Fruit fly (Drosophila melanogaster) whole organism, embryonic: ENCODE measurements around the gene obst-B.
A peak's percentile ranks its signal among the peaks of the same experiment; 100 is the strongest.

Experiments used
- Ada2b ChIP-seq: fragments of 200-800 bp; sonication (Bioruptor generic); IDR thresholded peaks from 2 replicates; pipeline ENCODE4 v1.3.6; 2022; ENCODE audit warnings: missing biosample characterization, missing genetic modification characterization
- Atf6 ChIP-seq: fragments of 200-800 bp; sonication (Bioruptor generic); IDR thresholded peaks from 2 replicates; pipeline ENCODE4 v1.3.6; 2022; ENCODE audit warnings: missing biosample characterization, missing genetic modification characterization
- B-H2 ChIP-seq: fragments of 200-800 bp; sonication (Bioruptor generic); optimal IDR thresholded peaks from 2 replicates; lab custom pipeline; 2018; ENCODE audit warnings: missing biosample characterization, mild to moderate bottlenecking, missing genetic modification characterization
- Bdp1 ChIP-seq: fragments of 200-800 bp; sonication (Bioruptor generic); optimal IDR thresholded peaks from 3 replicates; lab custom pipeline; 2016; ENCODE audit warnings: missing biosample characterization, missing genetic modification characterization
- Bgb ChIP-seq: fragments of 200-800 bp; sonication (Bioruptor generic); IDR thresholded peaks from 2 replicates; pipeline ENCODE4 v1.3.6; 2022; ENCODE audit warnings: missing biosample characterization, missing genetic modification characterization; ENCODE audit not compliant: partially characterized antibody
- C15 ChIP-seq: fragments of 200-800 bp; sonication (Bioruptor generic); IDR thresholded peaks from 3 replicates; pipeline ENCODE4 v1.3.6; 2022; ENCODE audit warnings: missing biosample characterization, missing genetic modification characterization
- CG10565 ChIP-seq: fragments of 200-800 bp; sonication (Bioruptor generic); optimal IDR thresholded peaks from 3 replicates; lab custom pipeline; 2016; ENCODE audit warnings: missing biosample characterization, mild to moderate bottlenecking, missing genetic modification characterization
- CG12744 ChIP-seq: fragments of 200-800 bp; sonication (Bioruptor generic); optimal IDR thresholded peaks from 2 replicates; lab custom pipeline; 2016; ENCODE audit warnings: missing biosample characterization, missing genetic modification characterization
- CG12769 ChIP-seq: fragments of 200-800 bp; sonication (Bioruptor generic); optimal IDR thresholded peaks from 2 replicates; lab custom pipeline; 2019; ENCODE audit warnings: missing biosample characterization, mild to moderate bottlenecking, missing genetic modification characterization, moderate library complexity
- CG14710 ChIP-seq: fragments of 200-800 bp; sonication (Bioruptor generic); optimal IDR thresholded peaks from 3 replicates; lab custom pipeline; 2019; ENCODE audit warnings: missing biosample characterization, mild to moderate bottlenecking, missing genetic modification characterization, moderate library complexity
- CG15011 ChIP-seq: fragments of 200-800 bp; sonication (Bioruptor generic); optimal IDR thresholded peaks from 3 replicates; lab custom pipeline; 2018; ENCODE audit warnings: missing biosample characterization, mild to moderate bottlenecking, missing genetic modification characterization
- CG15073 ChIP-seq: fragments of 200-800 bp; sonication (Bioruptor generic); optimal IDR thresholded peaks from 2 replicates; lab custom pipeline; 2016; ENCODE audit warnings: missing biosample characterization, missing genetic modification characterization
- CG15601 ChIP-seq: fragments of 200-800 bp; sonication (Bioruptor generic); optimal IDR thresholded peaks from 3 replicates; lab custom pipeline; 2019; ENCODE audit warnings: missing biosample characterization, mild to moderate bottlenecking, missing genetic modification characterization, moderate library complexity
- CG17568 ChIP-seq: fragments of 200-800 bp; sonication (Bioruptor generic); optimal IDR thresholded peaks from 2 replicates; lab custom pipeline; 2018; ENCODE audit warnings: missing biosample characterization, mild to moderate bottlenecking, missing genetic modification characterization, moderate library complexity
- CG3281 ChIP-seq: fragments of 200-800 bp; sonication (Bioruptor generic); optimal IDR thresholded peaks from 3 replicates; lab custom pipeline; 2017; ENCODE audit warnings: missing biosample characterization, mild to moderate bottlenecking, missing genetic modification characterization
- CG3847 ChIP-seq: fragments of 200-800 bp; sonication (Bioruptor generic); IDR thresholded peaks from 2 replicates; pipeline ENCODE4 v1.3.6; 2022; ENCODE audit warnings: missing biosample characterization, missing genetic modification characterization
- CG6791 ChIP-seq: fragments of 200-800 bp; sonication (Bioruptor generic); IDR thresholded peaks from 3 replicates; pipeline ENCODE4 v1.3.6; 2022; ENCODE audit warnings: missing biosample characterization, missing genetic modification characterization; ENCODE audit not compliant: partially characterized antibody
- CG7271 ChIP-seq: fragments of 200-800 bp; sonication (Bioruptor generic); optimal IDR thresholded peaks from 2 replicates; lab custom pipeline; 2018; ENCODE audit warnings: missing biosample characterization, mild to moderate bottlenecking, missing genetic modification characterization, moderate library complexity
- CTCF ChIP-seq: fragments of 200-800 bp; sonication (Bioruptor generic); optimal IDR thresholded peaks from 2 replicates; lab custom pipeline; 2017; ENCODE audit warnings: missing biosample characterization, mild to moderate bottlenecking, missing genetic modification characterization, moderate library complexity
- Doc3 ChIP-seq: fragments of 200-800 bp; sonication (Bioruptor generic); IDR thresholded peaks from 3 replicates; pipeline ENCODE4 v1.3.6; 2022; ENCODE audit warnings: missing biosample characterization, missing genetic modification characterization; ENCODE audit not compliant: partially characterized antibody
- ERR ChIP-seq: fragments of 200-800 bp; sonication (Bioruptor generic); optimal IDR thresholded peaks from 2 replicates; lab custom pipeline; 2016; ENCODE audit warnings: missing biosample characterization, missing genetic modification characterization
- Ets65A ChIP-seq: fragments of 200-800 bp; sonication (Bioruptor generic); peaks from one replicate; lab custom pipeline; 2016; ENCODE audit warnings: missing biosample characterization, missing genetic modification characterization
- Hey ChIP-seq: fragments of 200-800 bp; sonication (Bioruptor generic); optimal IDR thresholded peaks from 3 replicates; lab custom pipeline; 2018; ENCODE audit warnings: missing biosample characterization, mild to moderate bottlenecking, missing genetic modification characterization
- NC2α ChIP-seq: fragments of 200-800 bp; sonication (Bioruptor generic); optimal IDR thresholded peaks from 2 replicates; lab custom pipeline; 2016; ENCODE audit warnings: missing biosample characterization, missing genetic modification characterization
- Opbp ChIP-seq: fragments of 200-800 bp; sonication (Bioruptor generic); IDR thresholded peaks from 3 replicates; pipeline ENCODE4 v1.3.6; 2022; ENCODE audit warnings: missing biosample characterization, missing genetic modification characterization; ENCODE audit not compliant: partially characterized antibody
- Tbp ChIP-seq: fragments of >200 bp; optimal IDR thresholded peaks from 2 replicates; lab custom pipeline; 2018; ENCODE audit warnings: missing biosample characterization, missing genetic modification characterization
- Xrp1 ChIP-seq: fragments of 200-800 bp; sonication (Bioruptor generic); IDR thresholded peaks from 2 replicates; pipeline ENCODE4 v1.3.6; 2022; ENCODE audit warnings: missing biosample characterization, missing genetic modification characterization
- bcd ChIP-seq: fragments of 200-800 bp; sonication (Bioruptor generic); optimal IDR thresholded peaks from 2 replicates; lab custom pipeline; 2017; ENCODE audit warnings: missing biosample characterization, mild to moderate bottlenecking, missing genetic modification characterization
- bsh ChIP-seq, 2 experiments: fragments of 200-800 bp; sonication (Bioruptor generic); optimal IDR thresholded peaks; 2 replicates each; lab custom pipeline; 2017 to 2018; ENCODE audit warnings: mild to moderate bottlenecking in 2 of 2, missing biosample characterization in 2 of 2, missing genetic modification characterization in 2 of 2, moderate library complexity in 1 of 2
- btn ChIP-seq: fragments of 200-800 bp; sonication (Bioruptor generic); optimal IDR thresholded peaks from 2 replicates; lab custom pipeline; 2016; ENCODE audit warnings: missing biosample characterization, missing genetic modification characterization
- cad ChIP-seq: fragments of >200 bp; optimal IDR thresholded peaks from 2 replicates; lab custom pipeline; 2017; ENCODE audit warnings: missing biosample characterization, missing genetic modification characterization
- cato ChIP-seq: fragments of 200-800 bp; sonication (Bioruptor generic); optimal IDR thresholded peaks from 2 replicates; lab custom pipeline; 2016; ENCODE audit warnings: missing biosample characterization, missing genetic modification characterization, borderline replicate concordance
- esg ChIP-seq: fragments of 200-800 bp; sonication (Bioruptor generic); conservative IDR thresholded peaks from 2 replicates; pipeline ENCODE4 v1.3.6; 2022; ENCODE audit warnings: missing biosample characterization, missing genetic modification characterization
- ewg ChIP-seq: fragments of 200-800 bp; sonication (Bioruptor generic); optimal IDR thresholded peaks from 3 replicates; lab custom pipeline; 2017; ENCODE audit warnings: mild to moderate bottlenecking, missing biosample characterization, missing genetic modification reagents, missing genetic modification characterization
- gfzf ChIP-seq: fragments of 200-800 bp; sonication (Bioruptor generic); optimal IDR thresholded peaks from 2 replicates; lab custom pipeline; 2016; ENCODE audit warnings: missing biosample characterization, mild to moderate bottlenecking, missing genetic modification characterization, moderate library complexity
- gsb-n ChIP-seq: fragments of 200-800 bp; sonication (Bioruptor generic); optimal IDR thresholded peaks from 3 replicates; lab custom pipeline; 2018; ENCODE audit warnings: missing biosample characterization, mild to moderate bottlenecking, missing genetic modification characterization
- hkb ChIP-seq, 2 experiments: fragments of 200-800 bp in 1 of 2; fragments of >200 bp in 1 of 2; sonication (Bioruptor generic) in 1 of 2; IDR thresholded peaks in 1 of 2; optimal IDR thresholded peaks in 1 of 2; 2 replicates each; pipeline versions ENCODE4 v1.3.6 to Lab custom; 2017 to 2022; ENCODE audit warnings: missing biosample characterization in 1 of 2, missing genetic modification characterization in 1 of 2
- ind ChIP-seq: fragments of 200-800 bp; sonication (Bioruptor generic); optimal IDR thresholded peaks from 3 replicates; lab custom pipeline; 2016; ENCODE audit warnings: missing biosample characterization, missing genetic modification characterization
- maf-S ChIP-seq: fragments of 200-800 bp; sonication (Bioruptor generic); optimal IDR thresholded peaks from 2 replicates; lab custom pipeline; 2016; ENCODE audit warnings: missing biosample characterization, missing genetic modification characterization
- nmo ChIP-seq: fragments of 200-800 bp; sonication (Bioruptor generic); optimal IDR thresholded peaks from 2 replicates; lab custom pipeline; 2018; ENCODE audit warnings: missing biosample characterization, mild to moderate bottlenecking, missing genetic modification characterization, moderate library complexity
- peb ChIP-seq: fragments of 200-800 bp; sonication (Bioruptor generic); IDR thresholded peaks from 2 replicates; pipeline ENCODE4 v1.3.6; 2022; ENCODE audit warnings: missing biosample characterization, missing genetic modification characterization
- pita ChIP-seq: fragments of 200-800 bp; sonication (Bioruptor generic); optimal IDR thresholded peaks from 2 replicates; lab custom pipeline; 2017; ENCODE audit warnings: missing biosample characterization, mild to moderate bottlenecking, missing genetic modification characterization
- psq ChIP-seq: fragments of 200-800 bp; sonication (Bioruptor generic); optimal IDR thresholded peaks from 2 replicates; lab custom pipeline; 2017; ENCODE audit warnings: missing biosample characterization, missing genetic modification characterization
- ranshi ChIP-seq: fragments of 200-800 bp; sonication (Bioruptor generic); IDR thresholded peaks from 2 replicates; pipeline ENCODE4 v1.3.6; 2022; ENCODE audit warnings: missing biosample characterization, missing genetic modification characterization
- sisA ChIP-seq: fragments of 200-800 bp; sonication (Bioruptor generic); IDR thresholded peaks from 2 replicates; pipeline ENCODE4 v1.3.6; 2022; ENCODE audit warnings: missing biosample characterization, missing genetic modification characterization
- slou ChIP-seq: fragments of 200-800 bp; sonication (Bioruptor generic); optimal IDR thresholded peaks from 3 replicates; lab custom pipeline; 2016; ENCODE audit warnings: missing biosample characterization, missing genetic modification characterization
- tap ChIP-seq: fragments of 200-800 bp; optimal IDR thresholded peaks from 3 replicates; lab custom pipeline; 2019; ENCODE audit warnings: missing biosample characterization, mild to moderate bottlenecking, missing genetic modification characterization, moderate library complexity
- unc-4 ChIP-seq: fragments of 200-800 bp; sonication (Bioruptor generic); IDR thresholded peaks from 2 replicates; pipeline ENCODE4 v1.3.6; 2022; ENCODE audit warnings: missing biosample characterization, missing genetic modification characterization; ENCODE audit not compliant: partially characterized antibody

obst-B gene

dm6 chr2L:10009800-10010658 lies 22.5 kb upstream of the obst-B start (continued):
- TF ChIP-seq cato (GFP tag; lab: Kevin White, UChicago) (peak; percentile 88), peb (GFP tag; lab: Robert Waterston, UW) (peak; percentile 93), Ets65A (peak; percentile 100), ERR (GFP tag; lab: Kevin White, UChicago) (peak; percentile 97), Xrp1 (GFP tag; lab: Robert Waterston, UW) (peak; percentile 98), CG15011 (GFP tag; lab: Kevin White, UChicago) (peak; percentile 92), CG7271 (tag; lab: Kevin White, UChicago) (peak; percentile 72), Opbp (GFP tag; lab: Robert Waterston, UW) (no peak), ewg (GFP tag; lab: Kevin White, UChicago) (peak; percentile 91), CG6791 (GFP tag; lab: Robert Waterston, UW) (no peak), Bgb (GFP tag; lab: Robert Waterston, UW) (no peak; the same call in 1 of the 2 replicates), CG14710 (tag; lab: Kevin White, UChicago) (peak; percentile 89), cad (no peak), psq (GFP tag; lab: Kevin White, UChicago) (peak; percentile 82), CG3281 (GFP tag; lab: Kevin White, UChicago) (peak; percentile 95), CG15601 (peak; percentile 92), tap (tag; lab: Kevin White, UChicago) (peak; percentile 93), CG12744 (peak; percentile 96), nmo (GFP tag; lab: Kevin White, UChicago) (peak; percentile 95), Ada2b (peak; percentile 98), sisA (GFP tag; lab: Robert Waterston, UW) (peak; percentile 97), ranshi (GFP tag; lab: Robert Waterston, UW) (peak; percentile 98), esg (GFP tag; lab: Robert Waterston, UW) (peak; percentile 92), gsb-n (tag; lab: Kevin White, UChicago) (peak; percentile 95), CG17568 (GFP tag; lab: Kevin White, UChicago) (peak; percentile 93), Doc3 (GFP tag; lab: Robert Waterston, UW) (no peak), B-H2 (peak; percentile 95), CG3847 (GFP tag; lab: Robert Waterston, UW) (peak; percentile 98), C15 (GFP tag; lab: Robert Waterston, UW) (peak; percentile 96), slou (peak; percentile 94), Bdp1 (GFP tag; lab: Kevin White, UChicago) (peak; percentile 91), NC2α (GFP tag; lab: Kevin White, UChicago) (peak; percentile 94), pita (no peak), CTCF (GFP tag; lab: Kevin White, UChicago) (peak; percentile 49), maf-S (GFP tag; lab: Kevin White, UChicago) (peak; percentile 97), hkb (optimal IDR thresholded peaks at IDR 0.05; lab: Kevin White, UChicago) (no peak), hkb (GFP tag; IDR thresholded peaks at IDR 0.05; lab: Robert Waterston, UW) (peak; percentile 97), CG10565 (GFP tag; lab: Kevin White, UChicago) (peak; percentile 89), unc-4 (GFP tag; lab: Robert Waterston, UW) (0 out of 2 replicates have a peak, but pooled peaks have one; percentile 14), Hey (tag; lab: Kevin White, UChicago) (peak; percentile 89), bcd (peak; percentile 96), CG15073 (GFP tag; lab: Kevin White, UChicago) (peak; percentile 62), bsh (GFP tag; optimal IDR thresholded peaks at IDR 0.05; lab: Kevin White, UChicago) (peak; percentile 97), btn (GFP tag; lab: Kevin White, UChicago) (peak; percentile 94), gfzf (GFP tag; lab: Kevin White, UChicago) (peak; percentile 16), ind (peak; percentile 98), Tbp (GFP tag; lab: Kevin White, UChicago) (no peak), CG12769 (tag; lab: Kevin White, UChicago) (peak; percentile 99), Atf6 (peak; percentile 97)
